Fruit fly (Drosophila melanogaster): ENCODE measurements around the gene Tgt.

- TF ChIP-seq CG8478 (optimal IDR thresholded peaks at IDR 0.05) (no peak), CTCF (optimal IDR thresholded peaks at IDR 0.05) (no peak)
Observed at dm6 chr2L:1143286-1143685, 40.6 kb upstream of the Tgt start.

Measured in S2 (cell line).